Worm (Caenorhabditis elegans): ENCODE data around the gene akt-1.

DNA sequence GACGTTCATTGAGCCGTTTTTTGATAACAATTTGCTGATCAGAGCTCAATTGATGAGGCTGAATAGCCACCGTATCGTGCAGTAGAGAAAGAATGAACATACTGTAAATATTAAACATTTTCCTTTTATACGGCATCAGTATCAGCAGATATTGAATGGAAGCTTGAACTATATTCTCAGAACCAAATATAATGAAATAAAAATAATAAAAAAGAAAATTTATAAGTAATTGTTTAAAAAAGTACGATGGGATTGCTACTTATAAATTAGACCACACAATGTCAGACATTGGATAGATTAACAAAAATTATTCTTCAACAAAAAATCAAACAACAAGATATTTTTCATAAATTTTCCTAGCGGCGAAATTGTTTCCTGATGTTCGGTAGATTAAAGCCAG lies 42.2 kb upstream of the akt-1 start, which contains the start of gene rpc-25:
- TF ChIP-seq cebp-1 (GFP tag; IDR thresholded peaks at IDR 0.05) (no peak), cebp-1 (tag; optimal IDR thresholded peaks at IDR 0.05) (no peak), mxl-1 (tag; optimal IDR thresholded peaks at IDR 0.05) (no peak), ZK185.1 (tag; optimal IDR thresholded peaks at IDR 0.05; ENCODE audit: poor library complexity, severe bottlenecking) (no peak), hmg-20 (GFP tag; IDR thresholded peaks at IDR 0.05) (no peak), ama-1 (optimal IDR thresholded peaks at IDR 0.05) (no peak), ama-1 (GFP tag; optimal IDR thresholded peaks at IDR 0.05) (no peak), B0336.3 (GFP tag; IDR thresholded peaks at IDR 0.05) (no peak), ztf-22 (GFP tag; optimal IDR thresholded peaks at IDR 0.05) (no peak), rcor-1 (GFP tag; IDR thresholded peaks at IDR 0.05) (no peak), sdz-38 (tag; optimal IDR thresholded peaks at IDR 0.05) (no peak), hlh-12 (tag; optimal IDR thresholded peaks at IDR 0.05) (no peak), Y53F4B.3 (GFP tag; IDR thresholded peaks at IDR 0.05) (no peak), egl-44 (GFP tag; IDR thresholded peaks at IDR 0.05) (no peak), bed-2 (GFP tag; IDR thresholded peaks at IDR 0.05) (no peak)

Data from whole organism, young adult.